Worm (Caenorhabditis elegans): ENCODE results near the gene fli-1.

Gene fli-1

ce11 chrIII:8630833-8631232, 52.7 kb downstream of the fli-1 start, which contains the start of gene dnj-10 (continued):
- TF ChIP-seq hsf-1 (GFP tag; IDR thresholded peaks at IDR 0.05) (peak; percentile 30; the same call in 1 of the 2 replicates), bed-1 (GFP tag; IDR thresholded peaks at IDR 0.05) (no peak), lin-26 (GFP tag; IDR thresholded peaks at IDR 0.05) (no peak), B0261.1 (tag; optimal IDR thresholded peaks at IDR 0.05) (no peak), nhr-80 (tag; optimal IDR thresholded peaks at IDR 0.05) (no peak), mxl-1 (tag; optimal IDR thresholded peaks at IDR 0.05) (no peak), egl-18 (GFP tag; IDR thresholded peaks at IDR 0.05) (no peak), mcd-1 (GFP tag; IDR thresholded peaks at IDR 0.05) (peak; percentile 62), tbp1 (GFP tag; optimal IDR thresholded peaks at IDR 0.05) (peak; percentile 10), pbrm-1 (GFP tag; IDR thresholded peaks at IDR 0.05) (0 out of 2 replicates have a peak, but pooled peaks have one; percentile 37), madf-6 (GFP tag; IDR thresholded peaks at IDR 0.05) (peak; percentile 54), attf-3 (GFP tag; conservative IDR thresholded peaks at IDR 0.05) (peak; percentile 88), somi-1 (GFP tag; optimal IDR thresholded peaks at IDR 0.05) (no peak), snpc-3.4 (tag; optimal IDR thresholded peaks at IDR 0.05) (peak; percentile 28), lin-54 (GFP tag; optimal IDR thresholded peaks at IDR 0.05) (peak; percentile 70), ztf-6 (GFP tag; IDR thresholded peaks at IDR 0.05) (no peak)

ce11 chrIII:8628405-8628982, 55.0 kb downstream of the fli-1 start, which contains the start of the genes polk-1 and gpr-1:
Gene polk-1, minus strand, starts transcription at chrIII:8628590.
Gene gpr-1, plus strand, starts transcription at chrIII:8628932.
- no peak for TF ChIP-seq hlh-26 (GFP tag; conservative IDR thresholded peaks at IDR 0.05)
- TF ChIP-seq snpc-3.4 (tag; optimal IDR thresholded peaks at IDR 0.05), result peak; percentile 63
- TF ChIP-seq mcd-1 (GFP tag; IDR thresholded peaks at IDR 0.05), result peak; percentile 57
- TF ChIP-seq hsf-1 (GFP tag; IDR thresholded peaks at IDR 0.05), result peak; percentile 78
- peak; percentile 59; the same call in 1 of the 2 replicates for TF ChIP-seq Y79H2A.3 (GFP tag; conservative IDR thresholded peaks at IDR 0.05)
- TF ChIP-seq madf-3 (GFP tag; IDR thresholded peaks at IDR 0.05), result peak; percentile 81
- no peak for TF ChIP-seq ztf-25 (GFP tag; IDR thresholded peaks at IDR 0.05)
- TF ChIP-seq dox-1 (GFP tag; IDR thresholded peaks at IDR 0.05), result peak; percentile 74
- TF ChIP-seq atf-7 (tag; optimal IDR thresholded peaks at IDR 0.05), result no peak
- TF ChIP-seq lin-26 (GFP tag; IDR thresholded peaks at IDR 0.05), result no peak
- no peak for TF ChIP-seq zim-3 (tag; optimal IDR thresholded peaks at IDR 0.05)
- peak; percentile 61 for TF ChIP-seq lsl-1 (GFP tag; optimal IDR thresholded peaks at IDR 0.05)
- peak; percentile 53; the same call in 1 of the 2 replicates for TF ChIP-seq attf-3 (GFP tag; conservative IDR thresholded peaks at IDR 0.05)
- peak; percentile 95 for TF ChIP-seq madf-6 (GFP tag; IDR thresholded peaks at IDR 0.05)
- TF ChIP-seq Y53G8AR.9 (GFP tag; conservative IDR thresholded peaks at IDR 0.05), result no peak
- TF ChIP-seq tbp1 (GFP tag; optimal IDR thresholded peaks at IDR 0.05), result peak; percentile 10
- 0 out of 2 replicates have a peak, but pooled peaks have one; percentile 16 for TF ChIP-seq ekl-4 (GFP tag; IDR thresholded peaks at IDR 0.05)
- TF ChIP-seq rcor-1 (GFP tag; IDR thresholded peaks at IDR 0.05), result peak; percentile 16; the same call in 1 of the 2 replicates
- no peak for TF ChIP-seq zfh-2 (GFP tag; conservative IDR thresholded peaks at IDR 0.05)
- peak; percentile 60 for TF ChIP-seq dpl-1 (GFP tag; optimal IDR thresholded peaks at IDR 0.05)
- TF ChIP-seq F33H1.4 (GFP tag; IDR thresholded peaks at IDR 0.05), result peak; percentile 69
- TF ChIP-seq ztf-18 (tag; optimal IDR thresholded peaks at IDR 0.05), result no peak
- TF ChIP-seq efl-1 (GFP tag; optimal IDR thresholded peaks at IDR 0.05), result peak; percentile 89
- TF ChIP-seq nfyb-1 (GFP tag; IDR thresholded peaks at IDR 0.05), result no peak
- TF ChIP-seq ceh-91 (GFP tag; IDR thresholded peaks at IDR 0.05), result peak; percentile 74
- TF ChIP-seq cebp-2 (GFP tag; IDR thresholded peaks at IDR 0.05), result no peak
- TF ChIP-seq D2030.7 (GFP tag; IDR thresholded peaks at IDR 0.05), result peak; percentile 76
- TF ChIP-seq xnd-1 (tag; optimal IDR thresholded peaks at IDR 0.05), result peak; percentile 70
- TF ChIP-seq C17E4.6 (GFP tag; IDR thresholded peaks at IDR 0.05), result no peak
- peak; percentile 87 for TF ChIP-seq madf-8 (GFP tag; conservative IDR thresholded peaks at IDR 0.05)
- no peak for TF ChIP-seq F39B2.1 (GFP tag; IDR thresholded peaks at IDR 0.05)
- TF ChIP-seq gei-17 (GFP tag; optimal IDR thresholded peaks at IDR 0.05), result no peak
- TF ChIP-seq B0261.1 (tag; optimal IDR thresholded peaks at IDR 0.05), result no peak
- TF ChIP-seq sptf-2 (GFP tag; optimal IDR thresholded peaks at IDR 0.05), result no peak
- TF ChIP-seq sdz-38 (tag; optimal IDR thresholded peaks at IDR 0.05), result no peak
- TF ChIP-seq lin-35 (GFP tag; optimal IDR thresholded peaks at IDR 0.05), result peak in 1 of 3 experiments; percentile 65
- no peak for TF ChIP-seq ccch-3 (GFP tag; optimal IDR thresholded peaks at IDR 0.05)
- no peak for TF ChIP-seq Y67H2A.10 (GFP tag; conservative IDR thresholded peaks at IDR 0.05)
- peak; percentile 59 for TF ChIP-seq lin-54 (GFP tag; optimal IDR thresholded peaks at IDR 0.05)

Data from whole organism, young adult.